Worm (Caenorhabditis elegans): ENCODE results near the gene unc-24.

ce11 chrIV:7985737-7986136, 6.1 kb downstream of the unc-24 start:
- TF ChIP-seq flt-1 (GFP tag; IDR thresholded peaks at IDR 0.05) = no peak
- TF ChIP-seq tab-1 (GFP tag; IDR thresholded peaks at IDR 0.05) = no peak
